Worm (Caenorhabditis elegans): ENCODE data around the gene fip-5.

DNA sequence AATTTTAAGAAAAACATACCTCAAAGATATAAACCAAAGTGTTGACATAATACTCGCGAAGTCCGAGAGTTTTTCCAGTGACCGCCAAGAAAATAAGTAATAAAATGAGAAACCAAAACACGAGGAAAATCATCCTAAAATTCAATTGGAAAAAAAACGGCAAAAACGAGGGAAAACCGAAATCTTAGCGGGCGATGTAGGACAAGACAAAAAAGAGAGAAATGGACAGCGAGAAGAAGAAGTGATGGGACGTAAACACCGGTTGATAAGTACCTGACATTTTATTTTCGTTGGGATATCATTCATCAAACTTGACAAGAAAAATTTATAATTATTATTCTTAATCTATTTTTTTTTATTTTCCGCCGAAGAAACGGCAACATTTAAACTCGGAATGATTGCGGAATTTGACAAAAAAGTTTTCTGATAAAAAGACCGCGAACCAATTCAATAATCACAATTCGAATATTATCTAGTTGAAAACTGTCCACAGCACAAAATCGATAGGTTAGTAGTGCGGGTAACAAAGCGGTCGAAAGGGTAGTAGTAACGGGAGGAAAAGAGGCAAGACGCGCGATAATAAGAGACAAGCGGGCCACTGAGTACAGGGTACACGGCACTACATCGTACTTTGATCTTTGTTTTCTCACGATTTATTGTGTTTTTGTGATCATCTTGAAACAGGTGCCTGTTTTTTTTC is 24.9 kb downstream of the fip-5 start, which contains the start of gene acl-5:
- TF ChIP-seq unc-62 (GFP tag; optimal IDR thresholded peaks at IDR 0.05) (no peak), elt-3 (tag; optimal IDR thresholded peaks at IDR 0.05) (no peak), nhr-77 (tag; optimal IDR thresholded peaks at IDR 0.05) (no peak), lsy-2 (tag; optimal IDR thresholded peaks at IDR 0.05) (no peak), nhr-12 (tag; optimal IDR thresholded peaks at IDR 0.05) (no peak), unc-39 (tag; optimal IDR thresholded peaks at IDR 0.05) (no peak), snpc-4 (tag; optimal IDR thresholded peaks at IDR 0.05) (no peak), ztf-1 (GFP tag; conservative IDR thresholded peaks at IDR 0.05) (no peak), alr-1 (tag; optimal IDR thresholded peaks at IDR 0.05) (no peak)
